Fruit fly (Drosophila melanogaster) whole organism: ENCODE results near the gene kin17.

Experiments
- CG8478 ChIP-seq: fragments of >200 bp; optimal IDR thresholded peaks from 2 replicates; lab custom pipeline; 2018; ENCODE audit warnings: inconsistent platforms
- Dll ChIP-seq: fragments of >200 bp; optimal IDR thresholded peaks from 2 replicates; lab custom pipeline; 2017
- EcR ChIP-seq, 2 experiments: fragments of >200 bp; optimal IDR thresholded peaks; 2 replicates each; lab custom pipeline; 2017; ENCODE audit warnings: missing biosample characterization in 2 of 2, missing genetic modification characterization in 2 of 2, missing genetic modification reagents in 2 of 2
- psq ChIP-seq: fragments of >200 bp; optimal IDR thresholded peaks from 2 replicates; lab custom pipeline; 2017

dm6 chr3L:20356613-20357012, at the start of gene kin17:
- TF ChIP-seq CG8478 (lab: Kevin White, UChicago) (no peak), EcR (GFP tag; optimal IDR thresholded peaks at IDR 0.05; lab: Kevin White, UChicago) (no peak), psq (lab: Kevin White, UChicago) (no peak), Dll (lab: Kevin White, UChicago) (no peak)
